Fruit fly (Drosophila melanogaster) whole organism, adult: ENCODE measurements around the gene Sec5.

Source experiments
- CG14711 ChIP-seq: fragments of 200-800 bp; sonication (Bioruptor generic); optimal IDR thresholded peaks from 2 replicates; lab custom pipeline; 2018; ENCODE audit warnings: missing biosample characterization, mild to moderate bottlenecking, missing genetic modification characterization, moderate library complexity
- CG5204 ChIP-seq: fragments of 200-800 bp; sonication (Bioruptor generic); optimal IDR thresholded peaks from 2 replicates; lab custom pipeline; 2016; ENCODE audit warnings: missing biosample characterization, missing genetic modification characterization
- CG7101 ChIP-seq: fragments of 200-800 bp; sonication (Bioruptor generic); optimal IDR thresholded peaks from 2 replicates; lab custom pipeline; 2018; ENCODE audit warnings: missing biosample characterization, mild to moderate bottlenecking, missing genetic modification characterization, moderate library complexity
- bab1 ChIP-seq: fragments of 200-800 bp; sonication (Bioruptor generic); optimal IDR thresholded peaks from 3 replicates; lab custom pipeline; 2019; ENCODE audit warnings: missing biosample characterization, mild to moderate bottlenecking, missing genetic modification characterization, moderate library complexity
- ovo ChIP-seq: fragments of 200-800 bp; sonication (Bioruptor generic); optimal IDR thresholded peaks from 2 replicates; lab custom pipeline; 2016; ENCODE audit warnings: missing biosample characterization, missing genetic modification characterization
- pad ChIP-seq: fragments of 200-800 bp; sonication (Bioruptor generic); optimal IDR thresholded peaks from 3 replicates; lab custom pipeline; 2017; ENCODE audit warnings: missing biosample characterization, missing genetic modification characterization, mild to moderate bottlenecking, moderate library complexity, missing genetic modification reagents
- tj ChIP-seq: fragments of 200-800 bp; sonication (Bioruptor generic); optimal IDR thresholded peaks from 3 replicates; lab custom pipeline; 2017; ENCODE audit warnings: missing biosample characterization, mild to moderate bottlenecking, missing genetic modification characterization, moderate library complexity

DNA sequence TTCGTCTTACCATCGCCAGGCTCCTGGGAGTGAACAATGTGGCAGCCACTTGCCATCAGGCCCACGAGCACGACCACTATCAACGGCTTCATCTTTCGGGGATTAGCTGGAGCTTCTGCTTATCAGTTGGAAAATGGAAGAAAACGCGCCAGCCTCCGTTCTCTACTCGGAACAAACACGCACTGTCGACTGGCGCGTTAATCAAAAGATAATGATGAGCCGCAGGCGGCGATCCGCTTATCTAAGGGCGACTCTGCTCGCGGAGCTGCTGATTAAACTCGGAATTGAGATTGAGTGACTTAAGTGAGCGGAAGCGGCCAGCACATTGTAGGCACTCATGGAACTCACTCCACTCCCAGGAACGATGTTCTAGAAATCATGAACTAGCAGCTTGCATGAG, 4.7 kb downstream of the Sec5 start, which contains the start of gene CG3246:
- no peak for TF ChIP-seq CG14711 (tag; lab: Kevin White, UChicago)
- TF ChIP-seq tj (GFP tag; lab: Kevin White, UChicago) = no peak
- TF ChIP-seq pad (GFP tag; lab: Kevin White, UChicago) = no peak
- TF ChIP-seq ovo (GFP tag; lab: Kevin White, UChicago) = no peak
- no peak for TF ChIP-seq CG7101 (tag; lab: Kevin White, UChicago)
- no peak for TF ChIP-seq CG5204
- no peak for TF ChIP-seq bab1 (GFP tag; lab: Kevin White, UChicago)
